Worm (Caenorhabditis elegans): ENCODE data around the gene acox-3.

Gene acox-3

DNA sequence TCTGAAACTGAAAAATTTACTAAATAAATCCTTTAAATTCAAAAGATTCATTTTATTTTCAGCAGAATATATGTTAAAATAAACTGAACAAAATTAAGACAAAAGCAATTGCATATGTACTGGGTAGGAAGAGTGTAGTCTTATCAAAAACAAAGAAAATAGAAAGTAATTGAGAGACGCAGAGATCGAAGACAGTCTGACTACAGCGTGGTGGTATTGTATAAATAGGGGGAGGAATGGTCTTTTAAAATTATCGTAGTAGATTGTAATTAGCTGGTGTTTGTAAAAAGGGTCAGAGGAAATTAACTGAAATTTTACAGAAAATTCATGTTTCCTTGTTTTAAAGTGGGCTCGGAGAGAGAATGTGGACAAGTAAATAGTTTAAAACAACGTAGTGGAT lies at the start of gene acox-3:
TSS of gene acox-3 (minus strand) at position 7 of the 400 bp plus-strand sequence.
- TF ChIP-seq zim-3 (tag; optimal IDR thresholded peaks at IDR 0.05), result no peak
- peak; percentile 18 for TF ChIP-seq nhr-80 (tag; optimal IDR thresholded peaks at IDR 0.05)

DNA sequence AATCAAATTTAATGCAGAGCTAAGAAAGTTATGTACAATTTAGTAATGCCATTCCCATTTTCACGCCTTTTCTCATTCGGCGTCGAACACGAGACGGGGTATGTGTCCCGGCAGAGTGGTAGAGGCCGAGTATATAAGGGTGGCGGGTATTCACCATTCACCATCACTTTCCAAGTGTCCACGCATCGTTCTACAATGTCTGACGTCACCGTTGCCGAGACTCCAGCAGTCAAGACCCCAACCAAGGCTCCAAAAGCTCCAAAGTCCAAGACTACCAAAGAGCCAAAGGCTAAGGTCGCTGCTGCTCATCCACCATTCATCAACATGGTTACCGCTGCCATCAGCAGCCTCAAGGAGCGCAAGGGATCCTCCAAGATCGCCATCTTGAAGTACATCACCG lies 45.8 kb upstream of the acox-3 start, which contains the start of gene hil-2:
TSS of gene hil-2 (plus strand) at position 160 of the 400 bp plus-strand sequence.
- no peak for TF ChIP-seq Y53G8AR.9 (GFP tag; conservative IDR thresholded peaks at IDR 0.05)
- no peak for TF ChIP-seq attf-6 (GFP tag; IDR thresholded peaks at IDR 0.05)
- no peak for TF ChIP-seq hrde-1 (tag; optimal IDR thresholded peaks at IDR 0.05; ENCODE audit: borderline replicate concordance)
- no peak for TF ChIP-seq F49E8.2 (tag; optimal IDR thresholded peaks at IDR 0.05; ENCODE audit: insufficient read depth)
- no peak for TF ChIP-seq hmg-20 (GFP tag; IDR thresholded peaks at IDR 0.05)
- no peak for TF ChIP-seq snpc-4 (GFP tag; optimal IDR thresholded peaks at IDR 0.05)
- peak in 2 of 4 experiments; percentile 59 to 60 for TF ChIP-seq snpc-4 (tag; optimal IDR thresholded peaks at IDR 0.05)
- TF ChIP-seq ceh-27 (GFP tag; optimal IDR thresholded peaks at IDR 0.05), result no peak
- TF ChIP-seq F23B12.7 (tag; optimal IDR thresholded peaks at IDR 0.05; ENCODE audit: insufficient read depth), result no peak
- no peak for TF ChIP-seq madf-10 (tag; optimal IDR thresholded peaks at IDR 0.05)
- no peak for TF ChIP-seq tbx-9 (tag; optimal IDR thresholded peaks at IDR 0.05; ENCODE audit: borderline replicate concordance)
- peak; percentile 97 for TF ChIP-seq F39B2.1 (GFP tag; IDR thresholded peaks at IDR 0.05)
- TF ChIP-seq bed-2 (GFP tag; IDR thresholded peaks at IDR 0.05), result no peak
- no peak for TF ChIP-seq F57A8.1 (GFP tag; optimal IDR thresholded peaks at IDR 0.05)
- TF ChIP-seq nfya-2 (GFP tag; IDR thresholded peaks at IDR 0.05), result no peak
- no peak for TF ChIP-seq nhr-27 (tag; optimal IDR thresholded peaks at IDR 0.05)

DNA sequence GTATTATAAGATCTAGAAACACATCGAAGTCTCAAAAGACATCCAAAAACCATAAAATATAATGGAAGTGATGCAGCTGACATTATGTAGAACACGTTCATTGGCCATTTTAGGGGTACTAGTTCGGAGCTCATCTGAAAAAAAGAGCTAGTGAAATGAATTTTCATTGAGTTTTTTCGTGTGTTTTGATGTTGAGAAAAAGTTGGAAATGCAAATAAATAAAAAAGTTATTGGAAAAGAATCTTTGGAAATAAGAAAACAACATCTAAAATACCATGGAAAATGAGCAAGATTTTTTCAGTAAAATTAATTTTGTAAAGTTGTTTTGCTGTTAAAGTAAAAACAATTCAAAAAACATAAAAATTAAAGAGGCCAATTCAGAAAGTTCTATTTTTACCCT lies 42.4 kb upstream of the acox-3 start, which contains the start of gene srv-24:
TSS of gene srv-24 (minus strand) at position 101 of the 400 bp plus-strand sequence.
- TF ChIP-seq ceh-58 (GFP tag; IDR thresholded peaks at IDR 0.05) (no peak), F52B5.7 (tag; optimal IDR thresholded peaks at IDR 0.05) (no peak), ztf-28 (GFP tag; IDR thresholded peaks at IDR 0.05) (no peak), mel-28 (tag; optimal IDR thresholded peaks at IDR 0.05; ENCODE audit: borderline replicate concordance) (no peak), ceh-100 (GFP tag; IDR thresholded peaks at IDR 0.05) (no peak)

DNA sequence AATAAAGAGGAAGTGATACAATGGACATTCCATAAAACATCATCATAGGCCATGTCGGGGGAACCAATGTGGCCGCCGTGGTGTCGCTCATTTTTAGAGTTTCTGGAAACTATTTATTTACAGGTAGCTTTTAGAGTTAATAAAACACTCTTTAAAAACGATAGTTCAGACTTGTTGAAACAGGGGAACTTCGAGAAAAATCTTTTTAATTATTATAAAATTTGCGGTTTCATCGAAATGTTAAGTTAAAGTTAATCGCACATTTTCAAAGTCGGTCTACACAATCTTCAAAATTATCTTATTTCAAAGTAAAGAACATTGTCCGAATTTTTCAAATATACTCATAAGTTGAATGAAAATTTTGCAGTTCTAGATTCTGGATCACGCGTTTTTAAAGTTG lies 36.0 kb upstream of the acox-3 start, which contains the start of gene ops-1:
TSS of gene ops-1 (minus strand) at position 101 of the 400 bp plus-strand sequence.
- TF ChIP-seq Y53F4B.3 (GFP tag; IDR thresholded peaks at IDR 0.05) (no peak), nhr-179 (tag; optimal IDR thresholded peaks at IDR 0.05) (no peak), F57C9.4 (tag; optimal IDR thresholded peaks at IDR 0.05) (no peak), madf-8 (GFP tag; conservative IDR thresholded peaks at IDR 0.05) (no peak), rec-8 (tag; optimal IDR thresholded peaks at IDR 0.05) (no peak), ceh-27 (GFP tag; optimal IDR thresholded peaks at IDR 0.05) (no peak), mes-4 (tag; optimal IDR thresholded peaks at IDR 0.05) (no peak), snpc-3.4 (tag; optimal IDR thresholded peaks at IDR 0.05) (no peak), Y95B8A.8 (GFP tag; IDR thresholded peaks at IDR 0.05) (no peak), nhr-80 (tag; optimal IDR thresholded peaks at IDR 0.05) (no peak), B0019.2 (GFP tag; conservative IDR thresholded peaks at IDR 0.05) (no peak), lin-40 (tag; optimal IDR thresholded peaks at IDR 0.05) (no peak)
